Fruit fly (Drosophila melanogaster): ENCODE results near the gene CG7950.

Gene CG7950

dm6 chr3R:30046029-30047001 is 10.3 kb upstream of the CG7950 start, which contains the start of the genes RpL32 and CG7943 (continued):
- TF ChIP-seq tin (GFP tag; optimal IDR thresholded peaks at IDR 0.05) (peak; percentile 96), da (GFP tag; optimal IDR thresholded peaks at IDR 0.05) (peak; percentile 81), Dad (GFP tag; optimal IDR thresholded peaks at IDR 0.05) (peak; percentile 97), tio (GFP tag; optimal IDR thresholded peaks at IDR 0.05) (no peak), CG11093 (GFP tag; IDR thresholded peaks at IDR 0.05) (peak; percentile 87), nom (GFP tag; optimal IDR thresholded peaks at IDR 0.05) (peak; percentile 85), ab (GFP tag; optimal IDR thresholded peaks at IDR 0.05) (peak; percentile 79), CG7745 (tag; optimal IDR thresholded peaks at IDR 0.05) (no peak), chm (GFP tag; IDR thresholded peaks at IDR 0.05) (peak; percentile 97), CG3065 (GFP tag; optimal IDR thresholded peaks at IDR 0.05) (peak; percentile 74), HmgD (GFP tag; optimal IDR thresholded peaks at IDR 0.05) (peak; percentile 90), eyg (GFP tag; optimal IDR thresholded peaks at IDR 0.05) (peak; percentile 96), ken (GFP tag; IDR thresholded peaks at IDR 0.05) (peak; percentile 95), E2f1 (GFP tag; IDR thresholded peaks at IDR 0.05) (peak; percentile 93), yki (optimal IDR thresholded peaks at IDR 0.05) (no peak), ATbp (GFP tag; optimal IDR thresholded peaks at IDR 0.05) (peak; percentile 83), CG12219 (GFP tag; optimal IDR thresholded peaks at IDR 0.05) (peak; percentile 77), CG2202 (tag; optimal IDR thresholded peaks at IDR 0.05) (peak; percentile 76), pzg (GFP tag; optimal IDR thresholded peaks at IDR 0.05) (peak; percentile 92), CG9876 (GFP tag; optimal IDR thresholded peaks at IDR 0.05) (peak; percentile 97), CG13287 (GFP tag; IDR thresholded peaks at IDR 0.05; ENCODE audit: partially characterized antibody) (peak; percentile 100), nerfin-1 (tag; optimal IDR thresholded peaks at IDR 0.05) (peak; percentile 87), en (GFP tag; optimal IDR thresholded peaks at IDR 0.05) (peak; percentile 90), HLH3B (GFP tag; IDR thresholded peaks at IDR 0.05) (peak; percentile 93), CG42726 (GFP tag; IDR thresholded peaks at IDR 0.05; ENCODE audit: partially characterized antibody) (peak; percentile 100), CG10147 (GFP tag; optimal IDR thresholded peaks at IDR 0.05) (peak; percentile 90), CG15514 (GFP tag; optimal IDR thresholded peaks at IDR 0.05) (peak; percentile 94), Bteb2 (GFP tag; optimal IDR thresholded peaks at IDR 0.05) (peak; percentile 92), ci (GFP tag; IDR thresholded peaks at IDR 0.05) (peak; percentile 97), trem (tag; optimal IDR thresholded peaks at IDR 0.05) (peak; percentile 93), HLH54F (GFP tag; optimal IDR thresholded peaks at IDR 0.05) (peak; percentile 90), CG11696 (GFP tag; IDR thresholded peaks at IDR 0.05) (peak; percentile 83), Poxn (GFP tag; IDR thresholded peaks at IDR 0.05) (peak; percentile 85), kay (GFP tag; optimal IDR thresholded peaks at IDR 0.05) (peak; percentile 75), CG6175 (GFP tag; IDR thresholded peaks at IDR 0.05) (peak; percentile 92), CG7786 (GFP tag; optimal IDR thresholded peaks at IDR 0.05) (peak; percentile 90), GATAe (GFP tag; conservative IDR thresholded peaks at IDR 0.05) (peak; percentile 80), CrebB (tag; optimal IDR thresholded peaks at IDR 0.05) (peak; percentile 87), amos (GFP tag; IDR thresholded peaks at IDR 0.05; ENCODE audit: partially characterized antibody) (peak; percentile 100), eve (GFP tag; optimal IDR thresholded peaks at IDR 0.05) (peak in 1 of 2 experiments; percentile 77), grau (tag; optimal IDR thresholded peaks at IDR 0.05) (peak; percentile 86), br (optimal IDR thresholded peaks at IDR 0.05) (no peak), YL-1 (GFP tag; optimal IDR thresholded peaks at IDR 0.05) (peak; percentile 96), CG13775 (GFP tag; optimal IDR thresholded peaks at IDR 0.05) (peak; percentile 98), CG6654 (GFP tag; optimal IDR thresholded peaks at IDR 0.05) (peak; percentile 84), Nf-YA (GFP tag; IDR thresholded peaks at IDR 0.05) (peak; percentile 86), gfzf (GFP tag; optimal IDR thresholded peaks at IDR 0.05) (peak; percentile 75), HLH4C (GFP tag; IDR thresholded peaks at IDR 0.05; ENCODE audit: partially characterized antibody) (peak; percentile 100), CG11247 (GFP tag; IDR thresholded peaks at IDR 0.05) (peak; percentile 96)
